Worm (Caenorhabditis elegans) whole organism, early embryonic: ENCODE results near the gene hsd-3.

Experiments used
- B0310.2 ChIP-seq: sonication (generic microtip); optimal IDR thresholded peaks from 2 replicates; lab custom pipeline; 2016; ENCODE audit warnings: mild to moderate bottlenecking, missing genetic modification characterization, missing compliant biosample characterization
- F13C5.2 ChIP-seq: sonication (generic microtip); optimal IDR thresholded peaks from 2 replicates; lab custom pipeline; 2017; ENCODE audit warnings: mild to moderate bottlenecking, missing genetic modification characterization, inconsistent platforms, missing compliant biosample characterization
- ama-1 ChIP-seq: fragments of 150-350 bp; optimal IDR thresholded peaks from 2 replicates; lab custom pipeline; 2014
- ceh-13 ChIP-seq: fragments of 200-800 bp; sonication (Bioruptor generic); optimal IDR thresholded peaks from 2 replicates; lab custom pipeline; 2018; ENCODE audit warnings: mild to moderate bottlenecking, missing genetic modification characterization, missing compliant biosample characterization
- ets-7 ChIP-seq: sonication (generic microtip); optimal IDR thresholded peaks from 2 replicates; lab custom pipeline; 2016; ENCODE audit warnings: missing genotype, missing genetic modification characterization, missing compliant biosample characterization
- flt-1 ChIP-seq: fragments of 200-800 bp; sonication (Bioruptor generic); IDR thresholded peaks from 2 replicates; pipeline ENCODE4 v1.3.6; 2022; ENCODE audit warnings: missing genetic modification characterization, missing compliant biosample characterization
- hmg-4 ChIP-seq: fragments of 200-800 bp; sonication (Bioruptor generic); optimal IDR thresholded peaks from 2 replicates; lab custom pipeline; 2018; ENCODE audit warnings: mild to moderate bottlenecking, missing genetic modification characterization, missing compliant biosample characterization
- hnd-1 ChIP-seq: sonication (generic microtip); optimal IDR thresholded peaks from 2 replicates; lab custom pipeline; 2016; ENCODE audit warnings: missing genetic modification characterization, missing compliant biosample characterization
- pes-1 ChIP-seq: fragments of 200-800 bp; sonication (Bioruptor generic); IDR thresholded peaks from 2 replicates; pipeline ENCODE4 v1.3.6; 2022; ENCODE audit warnings: missing genetic modification reagents, missing genetic modification characterization, missing compliant biosample characterization
- sea-1 ChIP-seq: fragments of 200-800 bp; sonication (Bioruptor generic); conservative IDR thresholded peaks from 2 replicates; pipeline ENCODE4 v1.3.6; 2022; ENCODE audit warnings: missing genetic modification characterization, missing compliant biosample characterization
- tra-4 ChIP-seq: sonication (generic microtip); optimal IDR thresholded peaks from 2 replicates; lab custom pipeline; 2017; ENCODE audit warnings: missing genetic modification characterization, missing compliant biosample characterization

- TF ChIP-seq tra-4 (no peak), ets-7 (tag; lab: Kevin White, UChicago) (no peak), hnd-1 (tag; lab: Kevin White, UChicago) (no peak), ama-1 (lab: Kevin White, UChicago) (no peak), ceh-13 (GFP tag; lab: Kevin White, UChicago) (no peak), hmg-4 (GFP tag; lab: Kevin White, UChicago) (no peak), sea-1 (GFP tag; lab: Robert Waterston, UW) (no peak), pes-1 (GFP tag; lab: Robert Waterston, UW) (no peak), F13C5.2 (tag; lab: Kevin White, UChicago) (no peak), flt-1 (no peak), B0310.2 (tag; lab: Kevin White, UChicago) (no peak)
Observed at ce11 chrX:5059163-5059562, 50.1 kb downstream of the hsd-3 start, which contains the start of gene C24H10.4.
